Worm (Caenorhabditis elegans): ENCODE results near the gene cyn-13.

DNA sequence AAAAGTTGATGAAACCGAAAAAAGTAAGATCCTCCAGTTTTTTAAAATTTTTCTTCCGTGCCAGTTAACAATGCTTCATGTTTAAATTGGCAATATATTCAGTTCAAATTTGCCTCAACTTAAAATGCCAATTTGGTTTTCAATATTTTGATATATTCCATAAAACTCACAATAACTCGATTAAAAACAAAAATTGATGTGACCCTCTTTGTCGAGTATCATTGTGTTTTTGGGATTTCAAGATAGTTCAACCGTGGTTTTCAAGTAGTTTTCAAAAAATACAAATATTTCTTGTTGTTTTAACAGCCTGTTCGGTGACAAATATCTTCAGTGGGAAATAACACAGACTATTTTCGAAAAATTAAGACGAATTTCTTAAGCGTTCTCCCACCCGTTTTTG lies 36.5 kb upstream of the cyn-13 start:
- no peak for TF ChIP-seq B0310.2 (tag; optimal IDR thresholded peaks at IDR 0.05)
- no peak for TF ChIP-seq pes-1 (GFP tag; IDR thresholded peaks at IDR 0.05)
- no peak for TF ChIP-seq ama-1 (optimal IDR thresholded peaks at IDR 0.05)
- no peak for TF ChIP-seq ets-7 (tag; optimal IDR thresholded peaks at IDR 0.05)
- no peak for TF ChIP-seq ceh-36 (tag; optimal IDR thresholded peaks at IDR 0.05)
- TF ChIP-seq aly-1 (tag; optimal IDR thresholded peaks at IDR 0.05) = no peak
- no peak for TF ChIP-seq tra-4 (tag; optimal IDR thresholded peaks at IDR 0.05)
- no peak for TF ChIP-seq F13C5.2 (tag; optimal IDR thresholded peaks at IDR 0.05)

Data from whole organism, early embryonic.